Fruit fly (Drosophila melanogaster) whole organism, embryonic: ENCODE measurements around the gene HP1b.
A peak's percentile ranks its signal among the peaks of the same experiment; 100 is the strongest.

Experiments used
- Aef1 ChIP-seq: fragments of 200-800 bp; sonication (Bioruptor generic); IDR thresholded peaks from 3 replicates; pipeline ENCODE4 v1.3.6; 2022; ENCODE audit warnings: missing biosample characterization, missing genetic modification characterization
- CG10462 ChIP-seq: fragments of 200-800 bp; sonication (Bioruptor generic); optimal IDR thresholded peaks from 2 replicates; lab custom pipeline; 2016; ENCODE audit warnings: missing biosample characterization, missing genetic modification characterization
- CG11247 ChIP-seq: fragments of 200-800 bp; sonication (Bioruptor generic); IDR thresholded peaks from 2 replicates; pipeline ENCODE4 v1.3.6; 2022; ENCODE audit warnings: missing biosample characterization, missing genetic modification characterization
- CG13624 ChIP-seq: fragments of 200-800 bp; sonication (Bioruptor generic); optimal IDR thresholded peaks from 2 replicates; lab custom pipeline; 2016; ENCODE audit warnings: missing biosample characterization, missing genetic modification characterization
- CG14014 ChIP-seq: fragments of 200-800 bp; sonication (Bioruptor generic); IDR thresholded peaks from 2 replicates; pipeline ENCODE4 v1.3.6; 2022; ENCODE audit warnings: missing biosample characterization, missing genetic modification characterization
- CG14667 ChIP-seq: fragments of 200-800 bp; sonication (Bioruptor generic); IDR thresholded peaks from 2 replicates; pipeline ENCODE4 v1.3.6; 2022; ENCODE audit warnings: missing biosample characterization, missing genetic modification characterization
- CG1529 ChIP-seq: fragments of 200-800 bp; sonication (Bioruptor generic); optimal IDR thresholded peaks from 3 replicates; lab custom pipeline; 2018; ENCODE audit warnings: missing biosample characterization, missing genetic modification characterization
- CG15601 ChIP-seq: fragments of 200-800 bp; sonication (Bioruptor generic); optimal IDR thresholded peaks from 3 replicates; lab custom pipeline; 2019; ENCODE audit warnings: missing biosample characterization, mild to moderate bottlenecking, missing genetic modification characterization, moderate library complexity
- CG16815 ChIP-seq: fragments of 200-800 bp; sonication (Bioruptor generic); optimal IDR thresholded peaks from 3 replicates; lab custom pipeline; 2017; ENCODE audit warnings: missing biosample characterization, mild to moderate bottlenecking, missing genetic modification characterization
- CG17359 ChIP-seq: fragments of 200-800 bp; sonication (Bioruptor generic); optimal IDR thresholded peaks from 3 replicates; lab custom pipeline; 2018; ENCODE audit warnings: missing biosample characterization, mild to moderate bottlenecking, missing genetic modification characterization, moderate library complexity
- CG17802 ChIP-seq: fragments of 200-800 bp; sonication (Bioruptor generic); optimal IDR thresholded peaks from 2 replicates; lab custom pipeline; 2018; ENCODE audit warnings: missing biosample characterization, mild to moderate bottlenecking, missing genetic modification characterization, moderate library complexity
- CG1792 ChIP-seq: fragments of 200-800 bp; sonication (Bioruptor generic); optimal IDR thresholded peaks from 2 replicates; lab custom pipeline; 2016; ENCODE audit warnings: missing biosample characterization, missing genetic modification characterization
- CG18599 ChIP-seq: fragments of 200-800 bp; sonication (Bioruptor generic); optimal IDR thresholded peaks from 3 replicates; lab custom pipeline; 2017; ENCODE audit warnings: missing biosample characterization, missing genetic modification characterization, mild to moderate bottlenecking, moderate library complexity, missing genetic modification reagents
- CG2116 ChIP-seq: fragments of 200-800 bp; sonication (Bioruptor generic); optimal IDR thresholded peaks from 3 replicates; lab custom pipeline; 2018; ENCODE audit warnings: missing biosample characterization, mild to moderate bottlenecking, missing genetic modification characterization
- CG2202 ChIP-seq: fragments of 200-800 bp; sonication (Bioruptor generic); optimal IDR thresholded peaks from 2 replicates; lab custom pipeline; 2018; ENCODE audit warnings: missing biosample characterization, mild to moderate bottlenecking, missing genetic modification characterization
- CG30403 ChIP-seq: fragments of 200-800 bp; sonication (Bioruptor generic); optimal IDR thresholded peaks from 3 replicates; lab custom pipeline; 2016; ENCODE audit warnings: missing biosample characterization, missing genetic modification characterization
- CG32532 ChIP-seq: fragments of 200-800 bp; sonication (Bioruptor generic); IDR thresholded peaks from 2 replicates; pipeline ENCODE4 v1.3.6; 2022; ENCODE audit warnings: missing biosample characterization, missing genetic modification characterization
- CG42726 ChIP-seq: fragments of 200-800 bp; sonication (Bioruptor generic); IDR thresholded peaks from 2 replicates; pipeline ENCODE4 v1.3.6; 2022; ENCODE audit warnings: missing biosample characterization, missing genetic modification characterization; ENCODE audit not compliant: partially characterized antibody
- CG6689 ChIP-seq: fragments of 200-800 bp; sonication (Bioruptor generic); IDR thresholded peaks from 2 replicates; pipeline ENCODE4 v1.3.6; 2022; ENCODE audit warnings: missing biosample characterization, missing genetic modification characterization
- CG7357 ChIP-seq: fragments of 200-800 bp; sonication (Bioruptor generic); IDR thresholded peaks from 3 replicates; pipeline ENCODE4 v1.3.6; 2022; ENCODE audit warnings: missing biosample characterization, missing genetic modification characterization
- CG7987 ChIP-seq: fragments of 200-800 bp; sonication (Bioruptor generic); optimal IDR thresholded peaks from 2 replicates; lab custom pipeline; 2018; ENCODE audit warnings: missing biosample characterization, mild to moderate bottlenecking, missing genetic modification characterization, moderate library complexity
- CG8924 ChIP-seq: fragments of 200-800 bp; optimal IDR thresholded peaks from 3 replicates; lab custom pipeline; 2019; ENCODE audit warnings: missing biosample characterization, mild to moderate bottlenecking, missing genetic modification characterization, moderate library complexity
- CG9609 ChIP-seq: fragments of 200-800 bp; sonication (Bioruptor generic); optimal IDR thresholded peaks from 3 replicates; lab custom pipeline; 2016; ENCODE audit warnings: missing biosample characterization, missing genetic modification characterization
- Deaf1 ChIP-seq: fragments of 200-800 bp; optimal IDR thresholded peaks from 3 replicates; lab custom pipeline; 2019; ENCODE audit warnings: missing biosample characterization, mild to moderate bottlenecking, missing genetic modification characterization, moderate library complexity
- Dip2 ChIP-seq: fragments of 200-800 bp; sonication (Bioruptor generic); IDR thresholded peaks from 2 replicates; pipeline ENCODE4 v1.3.6; 2022; ENCODE audit warnings: missing biosample characterization, missing genetic modification characterization
- Dll ChIP-seq: fragments of 200-800 bp; sonication (Bioruptor generic); IDR thresholded peaks from 4 replicates; pipeline ENCODE4 v1.3.6; 2022; ENCODE audit warnings: missing biosample characterization, missing genetic modification characterization; ENCODE audit not compliant: partially characterized antibody
- Hmr ChIP-seq: fragments of 200-800 bp; sonication (Bioruptor generic); optimal IDR thresholded peaks from 3 replicates; lab custom pipeline; 2017; ENCODE audit warnings: mild to moderate bottlenecking, missing biosample characterization, missing genetic modification reagents, missing genetic modification characterization
- Lpt ChIP-seq: fragments of >200 bp; optimal IDR thresholded peaks from 2 replicates; lab custom pipeline; 2018; ENCODE audit warnings: missing biosample characterization, missing genetic modification characterization
- Nf-YC ChIP-seq: fragments of 200-800 bp; optimal IDR thresholded peaks from 3 replicates; lab custom pipeline; 2019; ENCODE audit warnings: missing biosample characterization, mild to moderate bottlenecking, missing genetic modification characterization, moderate library complexity
- Optix ChIP-seq: fragments of 200-800 bp; sonication (Bioruptor generic); IDR thresholded peaks from 3 replicates; pipeline ENCODE4 v1.3.6; 2022; ENCODE audit warnings: missing biosample characterization, missing genetic modification characterization
- Sin3A ChIP-seq: fragments of >200 bp; optimal IDR thresholded peaks from 2 replicates; lab custom pipeline; 2018
- TFAM ChIP-seq: fragments of 200-800 bp; sonication (Bioruptor generic); optimal IDR thresholded peaks from 2 replicates; lab custom pipeline; 2017; ENCODE audit warnings: missing biosample characterization, missing genetic modification characterization, inconsistent platforms
- cas ChIP-seq: fragments of 200-800 bp; sonication (Bioruptor generic); IDR thresholded peaks from 2 replicates; pipeline ENCODE4 v1.3.6; 2022; ENCODE audit warnings: missing biosample characterization, missing genetic modification characterization
- chm ChIP-seq: fragments of 200-800 bp; sonication (Bioruptor generic); IDR thresholded peaks from 2 replicates; pipeline ENCODE4 v1.3.6; 2022; ENCODE audit warnings: missing biosample characterization, missing genetic modification characterization
- dan ChIP-seq: fragments of 200-800 bp; sonication (Bioruptor generic); IDR thresholded peaks from 2 replicates; pipeline ENCODE4 v1.3.6; 2022; ENCODE audit warnings: missing biosample characterization, missing genetic modification characterization
- dysf ChIP-seq: fragments of 200-800 bp; sonication (Bioruptor generic); IDR thresholded peaks from 3 replicates; pipeline ENCODE4 v1.3.6; 2022; ENCODE audit warnings: missing biosample characterization, missing genetic modification characterization
- eyg ChIP-seq: fragments of 200-800 bp; sonication (Bioruptor generic); optimal IDR thresholded peaks from 3 replicates; lab custom pipeline; 2016; ENCODE audit warnings: missing biosample characterization, missing genetic modification characterization
- ftz-f1 ChIP-seq: fragments of 200-800 bp; sonication (Bioruptor generic); optimal IDR thresholded peaks from 2 replicates; lab custom pipeline; 2016; ENCODE audit warnings: missing biosample characterization, missing genetic modification characterization
- gem ChIP-seq: fragments of 200-800 bp; sonication (Bioruptor generic); optimal IDR thresholded peaks from 2 replicates; lab custom pipeline; 2019; ENCODE audit warnings: missing biosample characterization, mild to moderate bottlenecking, missing genetic modification characterization, moderate library complexity
- ham ChIP-seq: fragments of 200-800 bp; sonication (Bioruptor generic); IDR thresholded peaks from 2 replicates; pipeline ENCODE4 v1.3.6; 2022; ENCODE audit warnings: missing biosample characterization, missing genetic modification characterization
- inv ChIP-seq: fragments of 200-800 bp; sonication (Bioruptor generic); IDR thresholded peaks from 2 replicates; pipeline ENCODE4 v1.3.6; 2022; ENCODE audit warnings: missing biosample characterization, missing genetic modification characterization; ENCODE audit not compliant: partially characterized antibody
- kah ChIP-seq: fragments of 200-800 bp; sonication (Bioruptor generic); optimal IDR thresholded peaks from 2 replicates; lab custom pipeline; 2018; ENCODE audit warnings: missing biosample characterization, mild to moderate bottlenecking, missing genetic modification characterization
- lilli ChIP-seq: fragments of 200-800 bp; sonication (Bioruptor generic); optimal IDR thresholded peaks from 3 replicates; lab custom pipeline; 2016; ENCODE audit warnings: missing biosample characterization, missing genetic modification characterization
- mam ChIP-seq: fragments of 200-800 bp; sonication (Bioruptor generic); optimal IDR thresholded peaks from 3 replicates; lab custom pipeline; 2016; ENCODE audit warnings: missing biosample characterization, missing genetic modification characterization
- nmo ChIP-seq: fragments of 200-800 bp; sonication (Bioruptor generic); optimal IDR thresholded peaks from 2 replicates; lab custom pipeline; 2018; ENCODE audit warnings: missing biosample characterization, mild to moderate bottlenecking, missing genetic modification characterization, moderate library complexity
- onecut ChIP-seq: fragments of 200-800 bp; sonication (Bioruptor generic); IDR thresholded peaks from 2 replicates; pipeline ENCODE4 v1.3.6; 2022; ENCODE audit warnings: missing biosample characterization, missing genetic modification characterization
- phol ChIP-seq: fragments of 200-800 bp; sonication (Bioruptor generic); optimal IDR thresholded peaks from 3 replicates; lab custom pipeline; 2018; ENCODE audit warnings: missing biosample characterization, mild to moderate bottlenecking, missing genetic modification characterization, moderate library complexity
- ro ChIP-seq: fragments of 200-800 bp; sonication (Bioruptor generic); IDR thresholded peaks from 2 replicates; pipeline ENCODE4 v1.3.6; 2022; ENCODE audit warnings: missing biosample characterization, missing genetic modification characterization
- tap ChIP-seq: fragments of 200-800 bp; optimal IDR thresholded peaks from 3 replicates; lab custom pipeline; 2019; ENCODE audit warnings: missing biosample characterization, mild to moderate bottlenecking, missing genetic modification characterization, moderate library complexity
- wek ChIP-seq: fragments of 200-800 bp; sonication (Bioruptor generic); optimal IDR thresholded peaks from 3 replicates; lab custom pipeline; 2018; ENCODE audit warnings: missing biosample characterization, mild to moderate bottlenecking, missing genetic modification characterization, moderate library complexity

HP1b gene

dm6 chrX:9109072-9109844 is 28.4 kb downstream of the HP1b start (continued):
- TF ChIP-seq gem (tag; lab: Kevin White, UChicago) (peak; percentile 69), Aef1 (GFP tag; lab: Robert Waterston, UW) (0 out of 3 replicates have a peak, but pooled peaks have one; percentile 41), onecut (GFP tag; lab: Robert Waterston, UW) (no peak), TFAM (GFP tag; lab: Kevin White, UChicago) (no peak), eyg (GFP tag; lab: Kevin White, UChicago) (peak; percentile 6), cas (GFP tag; lab: Robert Waterston, UW) (no peak), CG14014 (GFP tag; lab: Robert Waterston, UW) (no peak), Dll (0 out of 4 replicates have a peak, but pooled peaks have one; percentile 28), Sin3A (lab: Kevin White, UChicago) (peak; percentile 67), Nf-YC (peak; percentile 36), Optix (GFP tag; lab: Robert Waterston, UW) (peak; percentile 41; the same call in 1 of the 3 replicates), Deaf1 (tag; lab: Kevin White, UChicago) (no peak), ftz-f1 (GFP tag; lab: Kevin White, UChicago) (no peak), dan (GFP tag; lab: Robert Waterston, UW) (no peak), Hmr (peak; percentile 39), CG42726 (no peak), CG11247 (GFP tag; lab: Robert Waterston, UW) (no peak), nmo (GFP tag; lab: Kevin White, UChicago) (peak; percentile 65), Dip2 (GFP tag; lab: Robert Waterston, UW) (no peak), CG10462 (GFP tag; lab: Kevin White, UChicago) (no peak), CG7357 (GFP tag; lab: Robert Waterston, UW) (no peak), CG8924 (peak; percentile 61), CG1792 (GFP tag; lab: Kevin White, UChicago) (peak; percentile 3), ham (no peak), chm (GFP tag; lab: Robert Waterston, UW) (0 out of 2 replicates have a peak, but pooled peaks have one; percentile 14), CG17802 (tag; lab: Kevin White, UChicago) (peak; percentile 30), mam (GFP tag; lab: Kevin White, UChicago) (peak; percentile 55), CG2202 (tag; lab: Kevin White, UChicago) (no peak), phol (tag; lab: Kevin White, UChicago) (peak; percentile 72), CG18599 (peak; percentile 38), CG9609 (GFP tag; lab: Kevin White, UChicago) (peak; percentile 45), ro (GFP tag; lab: Robert Waterston, UW) (no peak), CG16815 (peak; percentile 43), inv (peak; percentile 38; the same call in 1 of the 2 replicates), CG32532 (GFP tag; lab: Robert Waterston, UW) (peak; percentile 40; the same call in 1 of the 2 replicates), CG17359 (peak; percentile 4), CG15601 (tag; lab: Kevin White, UChicago) (peak; percentile 31), CG30403 (GFP tag; lab: Kevin White, UChicago) (peak; percentile 72), wek (GFP tag; lab: Kevin White, UChicago) (peak; percentile 38), CG1529 (GFP tag; lab: Kevin White, UChicago) (no peak), tap (no peak), Lpt (GFP tag; lab: Kevin White, UChicago) (no peak), CG6689 (GFP tag; lab: Robert Waterston, UW) (peak; percentile 55), CG13624 (GFP tag; lab: Kevin White, UChicago) (peak; percentile 64), kah (GFP tag; lab: Kevin White, UChicago) (no peak), CG7987 (GFP tag; lab: Kevin White, UChicago) (no peak), dysf (peak; percentile 60; the same call in 2 of the 3 replicates), lilli (peak; percentile 59), CG2116 (GFP tag; lab: Kevin White, UChicago) (peak; percentile 45), CG14667 (peak; percentile 13; the same call in 1 of the 2 replicates)
